Worm (Caenorhabditis elegans): ENCODE measurements around the gene nsph-1.1.

DNA sequence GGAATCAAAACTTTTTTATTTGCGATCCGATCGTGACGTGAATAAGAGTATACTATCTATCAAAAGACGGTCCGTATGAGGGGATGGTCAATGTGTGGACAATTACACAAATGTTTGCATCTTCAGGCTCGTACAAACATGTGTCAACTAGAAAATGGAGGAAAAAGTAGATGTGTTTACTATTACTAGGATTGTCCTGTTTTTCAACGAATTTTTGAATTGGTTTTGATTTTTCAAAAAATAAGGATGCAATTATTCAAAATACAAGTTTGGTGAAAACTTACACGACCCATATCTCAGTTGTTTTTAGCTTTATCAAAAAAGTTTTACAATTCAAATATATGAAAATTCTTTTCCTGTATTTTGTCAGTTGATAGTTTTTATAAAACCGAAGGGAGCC lies 11.3 kb upstream of the nsph-1.1 start, which contains the start of gene K08F8.7:
- TF ChIP-seq egl-27 (tag; optimal IDR thresholded peaks at IDR 0.05) (no peak), nhr-11 (tag; optimal IDR thresholded peaks at IDR 0.05) (no peak), ZK546.5 (tag; optimal IDR thresholded peaks at IDR 0.05) (no peak), nhr-237 (tag; optimal IDR thresholded peaks at IDR 0.05) (no peak), lin-39 (tag; optimal IDR thresholded peaks at IDR 0.05) (no peak), unc-62 (GFP tag; optimal IDR thresholded peaks at IDR 0.05) (no peak)

Measured in whole organism, L2 larva.